Fruit fly (Drosophila melanogaster) ovary, adult (tissue): ENCODE results near the gene yip2.
A peak's percentile ranks its signal among the peaks of the same experiment; 100 is the strongest.

ENCODE experiments used
- CG17801 ChIP-seq: fragments of 200-800 bp; optimal IDR thresholded peaks from 2 replicates; lab custom pipeline; 2019; ENCODE audit warnings: missing biosample characterization, mild to moderate bottlenecking, missing genetic modification characterization, moderate library complexity; ENCODE audit not compliant: partially characterized antibody

The yip2 gene

DNA sequence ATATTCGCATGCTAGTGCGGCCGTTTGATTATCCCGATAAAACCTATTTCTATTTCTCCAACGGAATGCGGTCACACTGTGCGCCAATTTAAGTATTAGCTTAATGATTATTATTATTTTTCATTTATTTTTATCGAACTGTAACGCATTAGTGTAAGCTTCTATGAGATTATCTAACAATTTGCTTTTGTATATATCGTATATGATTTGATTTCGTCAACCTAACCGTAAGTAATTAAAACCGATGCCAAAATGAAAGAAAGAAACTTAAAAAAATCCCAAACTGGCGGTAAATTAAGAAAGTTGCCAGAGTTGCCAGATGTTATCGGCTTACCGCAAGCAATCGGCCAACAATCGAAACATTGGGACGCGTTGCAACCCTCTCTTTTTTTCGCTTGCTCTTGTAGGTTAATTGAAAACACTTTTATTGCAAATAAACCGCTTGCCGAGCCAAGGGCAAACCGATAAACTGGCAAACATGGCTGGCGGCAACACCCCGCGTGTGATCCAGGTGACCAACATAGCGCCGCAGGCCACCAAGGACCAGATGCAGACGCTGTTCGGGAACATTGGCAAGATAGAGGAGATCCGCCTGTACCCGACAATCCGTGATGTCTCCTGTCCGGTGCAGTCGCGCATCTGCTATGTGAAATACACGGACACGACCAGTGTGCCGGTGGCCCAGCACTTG lies 2.3 kb upstream of the yip2 start, which contains the start of the genes Etl1 and Srp54:
TSS of gene Etl1 (minus strand) at position 39 of the 691 bp plus-strand sequence.
TSS of gene Srp54 (plus strand) at position 342 of the 691 bp plus-strand sequence.
- TF ChIP-seq CG17801: no peak

DNA sequence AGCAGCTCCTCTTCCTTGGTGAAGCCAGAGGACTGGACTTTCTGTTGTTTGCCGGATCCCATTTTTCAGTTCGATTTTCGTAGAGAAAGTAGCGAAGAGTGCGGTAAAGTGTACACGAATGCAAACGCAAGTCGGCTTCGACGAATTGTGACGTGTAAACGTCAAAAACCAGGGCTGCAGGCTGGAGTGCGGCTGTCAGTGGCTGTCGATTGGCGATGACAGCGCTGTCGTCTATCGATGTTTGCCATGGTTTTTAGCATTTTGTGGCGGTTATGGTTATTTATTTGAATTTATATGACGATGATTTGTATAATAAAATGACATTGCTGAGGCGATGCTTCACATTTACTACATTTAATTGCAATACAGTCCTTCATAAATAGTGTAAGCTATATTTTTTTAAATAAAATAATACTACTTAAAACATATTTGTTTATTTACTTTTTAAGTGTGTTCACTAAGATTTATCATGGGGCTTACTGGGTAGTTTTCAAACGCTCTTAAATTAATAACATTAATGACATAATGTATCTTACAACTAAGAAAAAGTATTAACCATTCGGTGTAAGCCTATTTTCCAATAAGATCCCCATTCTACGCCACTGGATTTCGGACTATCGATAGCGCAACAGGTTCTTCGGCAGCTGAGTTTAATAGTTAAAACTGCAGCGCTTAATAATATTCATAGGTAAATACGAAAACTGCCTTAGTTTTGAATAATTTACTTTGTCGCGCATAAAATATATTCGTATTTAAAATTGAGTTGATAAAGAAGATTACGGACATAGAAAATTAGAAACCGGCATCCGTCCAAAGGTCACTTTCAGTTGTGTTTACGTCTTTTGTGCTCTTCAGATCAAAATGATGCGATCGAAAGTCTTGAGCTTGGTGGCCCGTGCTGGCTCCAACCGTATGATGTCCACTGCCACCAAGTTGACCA lies 3.2 kb downstream of the yip2 start, which contains the start of the genes CG5885 and CG4598:
TSS of gene CG5885 (minus strand) at position 311 of the 940 bp plus-strand sequence.
TSS of gene CG4598 (plus strand) at position 599 of the 940 bp plus-strand sequence.
- peak; percentile 64 for TF ChIP-seq CG17801

- no peak for TF ChIP-seq CG17801
Observed at dm6 chr2L:9919218-9919617, 4.2 kb downstream of the yip2 start.

dm6 chr2L:9919949-9920348 lies 4.9 kb downstream of the yip2 start, which contains the start of gene CG4594:
Gene CG4594 (plus strand): TSS chr2L:9920160.
- no peak for TF ChIP-seq CG17801

dm6 chr2L:9921401-9921800 lies 6.3 kb downstream of the yip2 start, which contains the start of gene CG4592:
Gene CG4592 (plus strand): TSS chr2L:9921633.
- peak; percentile 80 for TF ChIP-seq CG17801

DNA sequence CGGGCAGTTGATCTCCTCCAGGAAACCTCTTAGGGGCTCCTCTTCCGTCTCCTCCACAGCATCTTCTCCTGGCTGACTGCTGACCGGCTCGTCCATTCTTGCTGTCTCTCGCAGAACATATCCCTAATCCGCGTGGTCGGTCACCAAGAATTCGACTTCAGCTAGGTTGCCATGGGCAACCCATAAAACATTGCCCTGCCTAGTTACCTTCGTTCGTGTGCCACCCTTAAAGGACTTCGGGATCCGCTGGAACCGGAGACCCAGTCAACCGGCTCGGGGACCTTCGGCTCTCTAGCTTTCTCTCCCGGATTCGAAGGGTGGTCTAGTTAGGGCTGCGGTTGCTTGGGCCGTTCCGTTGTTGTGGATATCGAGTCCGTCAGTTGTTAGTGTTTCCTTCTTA lies 9.7 kb downstream of the yip2 start, which contains the start of the genes TbCMF46 and CG42366:
TSS of gene TbCMF46 (minus strand) at position 101 of the 400 bp plus-strand sequence.
TSS of gene CG42366 (plus strand) at position 397 of the 400 bp plus-strand sequence.
- TF ChIP-seq CG17801: no peak

- TF ChIP-seq CG17801: no peak
Observed at dm6 chr2L:9930280-9930679, 15.2 kb downstream of the yip2 start, which contains the start of gene CG42367. Gene CG42367 (plus strand): TSS chr2L:9930580.

dm6 chr2L:9933063-9933462 lies 18.0 kb downstream of the yip2 start, which contains the start of gene Cpr30F:
Gene Cpr30F (minus strand): TSS chr2L:9933163.
- TF ChIP-seq CG17801: no peak

- TF ChIP-seq CG17801: peak; percentile 69
Observed at dm6 chr2L:9937908-9938307, 22.9 kb downstream of the yip2 start, which contains the start of gene Arglu1. Gene Arglu1 (minus strand): TSS chr2L:9938134.

DNA sequence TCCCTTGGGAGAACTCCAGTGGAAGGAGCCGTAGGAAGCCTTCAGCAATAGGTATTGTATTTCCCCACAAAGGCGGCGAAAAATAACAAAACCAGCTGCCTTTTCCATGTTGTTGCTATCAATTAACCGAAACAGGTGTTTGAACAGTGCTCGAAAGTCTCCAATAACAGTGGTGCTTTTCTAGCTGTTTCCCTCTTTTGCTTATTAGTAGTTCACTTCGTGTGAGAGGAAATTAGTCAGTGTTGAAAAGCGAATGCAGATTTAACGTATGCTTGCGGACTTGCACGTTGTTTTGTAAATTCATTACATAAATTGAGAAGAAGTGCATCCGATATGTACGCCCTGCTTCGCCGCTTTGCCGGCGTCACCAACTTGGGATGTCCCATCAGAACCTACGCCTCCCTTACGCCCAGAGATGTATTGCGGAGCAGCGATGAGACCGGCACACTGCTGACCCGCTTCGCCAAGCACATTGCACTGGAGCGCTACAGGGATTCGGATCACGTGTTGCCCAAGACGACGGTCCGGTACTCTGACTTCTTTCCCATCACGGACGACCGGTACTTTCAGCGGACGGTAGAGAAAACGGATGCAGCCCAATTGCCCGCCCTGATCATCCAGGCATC lies 23.7 kb downstream of the yip2 start, which contains the start of the genes Datp and CG4619:
TSS of gene Datp (minus strand) at position 160 of the 626 bp plus-strand sequence.
TSS of gene CG4619 (plus strand) at position 233 of the 626 bp plus-strand sequence.
- peak; percentile 59 for TF ChIP-seq CG17801

DNA sequence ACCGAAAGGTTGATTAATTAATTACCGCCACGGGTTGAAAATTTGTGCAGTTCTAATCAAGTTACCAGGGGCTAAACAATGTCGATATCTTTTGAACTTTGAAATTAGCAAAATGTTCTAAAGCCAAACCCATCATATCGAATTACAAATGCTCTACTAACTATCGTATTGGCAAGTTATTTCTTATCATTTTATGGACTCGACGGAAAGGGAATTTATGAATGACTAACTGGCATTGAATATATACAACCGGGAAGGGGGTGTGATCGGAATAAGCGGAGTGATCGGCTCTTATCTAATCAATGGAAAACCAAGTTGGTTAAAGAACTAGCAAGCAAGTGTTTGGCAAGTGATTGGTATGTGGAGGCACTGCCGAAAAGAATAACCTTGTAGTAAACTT lies 28.5 kb downstream of the yip2 start:
- no peak for TF ChIP-seq CG17801

- no peak for TF ChIP-seq CG17801
Observed at dm6 chr2L:9945086-9945485, 30.0 kb downstream of the yip2 start.

- no peak for TF ChIP-seq CG17801
Observed at dm6 chr2L:9946051-9946450, 31.0 kb downstream of the yip2 start.

DNA sequence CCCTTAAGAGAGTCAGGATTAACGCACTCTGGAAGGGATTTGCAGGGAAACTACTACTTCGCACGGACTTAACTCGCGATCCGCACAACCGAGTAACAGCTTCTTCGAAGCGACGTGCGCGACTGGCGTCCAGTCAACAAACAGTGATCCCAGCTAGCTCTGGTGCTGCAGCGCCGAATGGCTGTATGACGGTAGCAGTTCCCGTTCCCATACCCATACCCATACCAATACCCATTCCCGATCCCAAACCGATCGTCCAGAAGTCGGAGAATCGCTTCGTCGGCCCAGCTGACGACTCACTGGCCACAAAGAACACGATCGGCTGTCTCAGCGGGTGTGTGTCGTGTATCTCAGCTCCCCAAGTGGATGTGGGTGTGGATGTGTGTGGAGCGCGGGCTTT lies 32.2 kb downstream of the yip2 start, which contains the start of gene CG5853:
TSS of gene CG5853 (minus strand) at position 384 of the 400 bp plus-strand sequence.
- TF ChIP-seq CG17801: peak; percentile 66

- no peak for TF ChIP-seq CG17801
Observed at dm6 chr2L:9947738-9948519, 32.9 kb downstream of the yip2 start.
